Worm (Caenorhabditis elegans) whole organism, dauer: ENCODE results near the gene fmo-1.
"Not testable (repeated sequence)": the region's sequence is repeated elsewhere in the genome, so short reads cannot be mapped to it uniquely, and the experiment has no call there.

Source experiments
- unc-62 ChIP-seq: sonication (generic microtip); optimal IDR thresholded peaks from 2 replicates; lab custom pipeline; 2017; ENCODE audit warnings: missing biosample characterization, missing genetic modification reagents, missing genetic modification characterization

The fmo-1 gene

ce11 chrIV:10682155-10682749 lies 20.6 kb downstream of the fmo-1 start, which contains the start of gene fmo-2:
fmo-2 (plus strand) TSS chrIV:10682524.
- TF ChIP-seq unc-62, result no peak

- TF ChIP-seq unc-62, result no peak
Observed at ce11 chrIV:10685758-10686157, 24.1 kb downstream of the fmo-1 start, which contains the start of the genes K08C7.6 and R102.1. K08C7.6 (minus strand) TSS chrIV:10685858. R102.1 (plus strand) TSS chrIV:10686048.

DNA sequence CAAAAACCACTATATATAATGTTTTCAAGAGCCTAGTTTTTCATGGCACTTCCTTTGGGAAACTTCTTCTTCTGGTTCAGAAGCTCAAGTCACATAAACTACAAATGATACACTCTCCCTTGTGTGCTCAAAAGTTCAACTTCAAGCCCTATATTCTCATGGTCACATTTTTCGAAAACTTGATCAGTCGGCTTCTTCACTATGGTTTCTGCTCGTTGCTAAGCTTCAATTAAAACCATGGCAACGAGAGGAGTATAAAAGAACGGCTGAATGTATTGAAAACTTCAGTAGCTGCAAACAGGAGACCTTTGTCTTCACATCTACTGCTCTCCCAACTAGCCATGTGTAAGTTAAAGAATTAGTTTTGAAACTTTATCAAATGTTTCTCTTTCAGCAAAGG lies 25.6 kb downstream of the fmo-1 start, which contains the start of gene R102.2:
R102.2 (plus strand) TSS at position 301 of the 400 bp plus-strand sequence.
- TF ChIP-seq unc-62, result not testable (repeated sequence)

- TF ChIP-seq unc-62, result no peak
Observed at ce11 chrIV:10688972-10689567, 27.4 kb downstream of the fmo-1 start, which contains the start of gene R102.3. R102.3 (plus strand) TSS chrIV:10689517.

DNA sequence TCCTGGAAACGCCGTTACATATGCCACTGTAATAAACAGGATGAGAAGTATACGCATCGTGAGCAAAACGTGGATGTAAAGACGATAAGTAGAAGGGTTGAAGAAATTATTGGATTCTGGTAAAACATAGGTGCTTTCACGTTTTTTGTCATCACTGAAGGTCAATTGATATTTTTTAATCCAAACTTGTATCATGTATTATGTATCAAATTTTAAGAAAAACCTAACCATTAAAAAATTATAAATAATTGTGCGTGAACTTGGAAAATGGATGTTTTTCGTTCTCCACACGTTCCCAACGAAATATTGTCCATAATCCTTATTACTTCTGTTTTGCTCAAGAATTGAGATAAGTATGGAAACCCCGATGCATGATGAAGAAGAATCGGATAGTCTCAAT lies 28.5 kb downstream of the fmo-1 start, which contains the start of gene R102.8:
R102.8 (minus strand) TSS at position 101 of the 400 bp plus-strand sequence.
- no peak for TF ChIP-seq unc-62

DNA sequence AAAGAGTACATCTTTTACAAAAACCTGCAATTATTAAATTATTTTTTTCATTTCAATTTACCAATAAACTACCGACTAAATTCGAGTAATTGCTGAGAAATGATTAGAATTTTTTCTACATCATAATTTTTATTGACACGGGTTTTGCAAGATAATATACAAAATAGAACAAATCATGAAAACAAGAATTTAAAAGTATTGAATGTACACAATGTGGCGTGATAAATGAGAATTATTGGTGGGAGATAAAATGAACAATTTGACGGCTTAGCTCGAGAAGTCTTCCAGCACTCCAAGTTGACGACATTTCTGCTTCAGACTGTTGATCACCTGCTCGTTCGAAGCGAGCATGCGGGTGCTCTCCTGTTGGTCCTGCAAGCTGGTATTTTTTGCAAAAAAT lies 33.5 kb downstream of the fmo-1 start, which contains the start of gene R102.4:
R102.4 (minus strand) TSS at position 101 of the 400 bp plus-strand sequence.
- TF ChIP-seq unc-62, result no peak

DNA sequence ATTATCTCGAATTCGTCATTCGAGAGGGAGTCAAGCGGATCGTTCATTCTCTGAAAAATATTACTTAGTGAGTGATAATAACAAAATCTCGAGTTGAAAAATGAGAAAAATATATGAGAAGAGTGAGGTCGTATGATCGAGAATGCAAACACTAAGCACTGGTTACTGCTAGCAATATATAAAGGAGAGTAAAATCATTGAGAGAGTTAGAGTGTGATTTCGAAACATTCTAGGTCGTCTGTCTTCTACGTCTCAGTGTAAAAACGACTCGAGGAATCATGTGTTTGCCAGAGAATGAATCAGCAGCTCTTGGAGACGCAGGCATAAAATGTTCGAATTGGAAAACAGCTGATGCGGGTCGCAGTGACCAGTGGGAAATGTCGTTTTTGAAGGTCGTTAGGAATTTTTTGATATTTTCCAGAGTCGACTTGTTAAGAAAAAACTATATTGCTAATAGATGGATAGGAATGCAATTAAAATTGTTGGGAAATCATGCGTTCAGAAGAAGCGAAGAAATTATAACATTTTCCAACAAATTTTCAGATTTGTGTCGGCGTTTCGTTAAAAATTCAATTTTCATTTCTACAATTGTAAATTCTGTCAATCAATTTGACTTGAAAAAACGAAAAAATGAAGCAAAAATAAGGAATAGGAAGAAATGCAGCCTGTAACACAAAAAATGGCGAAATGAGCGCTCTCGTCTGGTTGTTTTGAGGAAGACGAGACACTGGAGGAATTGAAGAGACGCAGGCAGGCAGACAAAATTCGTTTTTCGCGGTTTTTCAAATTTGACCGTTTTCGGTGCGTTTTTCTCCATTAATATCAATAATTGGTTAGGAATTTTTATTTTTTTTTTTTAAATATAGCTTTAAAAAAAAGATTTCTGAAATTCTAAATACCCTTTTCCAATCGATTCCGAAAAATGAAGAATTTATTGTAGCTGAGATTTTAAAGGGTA lies 35.6 kb downstream of the fmo-1 start, which contains the start of gene allo-1:
allo-1 (minus strand) TSS at position 51 of the 958 bp plus-strand sequence.
- no peak for TF ChIP-seq unc-62

- no peak for TF ChIP-seq unc-62
Observed at ce11 chrIV:10698486-10698885, 36.8 kb downstream of the fmo-1 start.

- no peak for TF ChIP-seq unc-62
Observed at ce11 chrIV:10699000-10699399, 37.3 kb downstream of the fmo-1 start.

DNA sequence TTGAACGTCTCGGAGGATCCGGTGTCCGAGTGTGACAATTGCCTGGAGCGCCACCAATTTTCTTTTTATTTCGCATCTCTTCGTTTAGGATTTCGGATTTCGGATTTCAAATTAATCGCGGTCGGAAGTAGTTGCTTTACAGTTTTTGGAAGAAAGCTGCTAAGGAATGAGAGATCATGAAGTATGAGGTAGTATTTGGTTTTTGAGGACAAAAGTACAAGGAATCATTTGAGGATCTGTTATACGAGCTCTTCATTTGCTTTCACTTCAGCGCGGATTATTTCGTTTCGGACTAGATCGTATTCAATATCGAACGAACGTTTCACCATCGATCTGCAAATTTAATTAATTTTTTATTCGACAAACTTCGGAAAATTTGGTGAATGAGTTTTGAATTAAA lies 38.0 kb downstream of the fmo-1 start, which contains the start of gene R102.11:
R102.11 (minus strand) TSS at position 101 of the 400 bp plus-strand sequence.
- TF ChIP-seq unc-62, result no peak

ce11 chrIV:10701866-10702458 lies 40.3 kb downstream of the fmo-1 start:
- no peak for TF ChIP-seq unc-62

DNA sequence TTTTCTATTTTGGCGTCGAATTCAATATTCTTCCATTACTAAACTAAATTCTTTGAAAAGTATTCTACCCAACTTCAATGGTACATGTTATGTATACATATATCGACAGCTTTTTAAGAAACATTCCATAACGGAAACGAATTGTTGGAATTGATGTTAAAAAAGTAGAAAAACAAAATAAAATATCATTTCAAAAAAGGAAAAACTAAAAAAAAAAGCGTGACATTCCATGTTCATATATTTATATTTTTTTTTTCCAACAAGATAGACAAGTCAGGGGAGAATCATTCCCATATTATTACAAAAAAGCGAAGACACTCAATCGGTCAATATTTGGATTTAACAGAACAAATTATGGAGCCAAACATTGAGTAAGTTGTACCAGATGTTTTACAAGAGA lies 43.5 kb downstream of the fmo-1 start, which contains the start of gene R102.10:
R102.10 (plus strand) TSS at position 301 of the 400 bp plus-strand sequence.
- no peak for TF ChIP-seq unc-62

DNA sequence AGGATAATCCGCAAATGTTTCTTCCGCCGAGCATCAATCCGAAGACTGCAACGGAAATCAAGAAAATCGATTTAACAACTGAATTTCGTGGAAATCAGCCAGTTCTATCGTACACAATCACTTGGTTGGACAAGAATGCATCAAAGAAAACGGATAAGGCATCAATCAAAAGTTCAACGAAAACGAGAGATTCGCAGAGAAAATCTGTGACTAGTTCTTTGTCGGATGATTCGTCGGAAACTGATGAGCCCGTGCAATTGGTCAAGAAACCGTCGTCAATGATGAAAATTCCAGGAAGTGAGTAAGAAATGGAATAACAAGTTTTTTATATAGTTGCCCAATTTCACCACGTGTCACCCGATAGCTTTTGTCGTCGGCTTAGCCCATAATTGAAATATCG lies 44.4 kb downstream of the fmo-1 start, which contains the start of gene R102.6:
R102.6 (minus strand) TSS at position 101 of the 400 bp plus-strand sequence.
- no peak for TF ChIP-seq unc-62

- TF ChIP-seq unc-62, result no peak
Observed at ce11 chrIV:10711729-10712128, 50.1 kb downstream of the fmo-1 start, which contains the start of gene glb-21. glb-21 (minus strand) TSS chrIV:10711794.
